Worm (Caenorhabditis elegans) whole organism, L3 larva: ENCODE data around the gene cct-8.

Experiments
- R02D3.7 ChIP-seq: fragments of 150-350 bp; optimal IDR thresholded peaks from 2 replicates; lab custom pipeline; 2014; ENCODE audit warnings: missing biosample characterization, missing genetic modification characterization
- fkh-10 ChIP-seq: sonication (generic microtip); optimal IDR thresholded peaks from 2 replicates; lab custom pipeline; 2017; ENCODE audit warnings: missing biosample characterization, missing genetic modification reagents, missing genetic modification characterization
- nfya-1 ChIP-seq: sonication (generic microtip); optimal IDR thresholded peaks from 2 replicates; lab custom pipeline; 2017; ENCODE audit warnings: missing genetic modification characterization, mild to moderate bottlenecking, missing compliant biosample characterization, antibody characterized with exemption, moderate library complexity; ENCODE audit not compliant: insufficient read depth
- pqm-1 ChIP-seq: fragments of 150-350 bp; optimal IDR thresholded peaks from 2 replicates; lab custom pipeline; 2017; ENCODE audit warnings: missing biosample characterization, missing genetic modification characterization, inconsistent platforms
- snpc-4 ChIP-seq: fragments of 150-350 bp; optimal IDR thresholded peaks from 2 replicates; lab custom pipeline; 2014; ENCODE audit warnings: missing biosample characterization, missing genetic modification characterization
- tbx-2 ChIP-seq: sonication (generic microtip); optimal IDR thresholded peaks from 2 replicates; lab custom pipeline; 2016; ENCODE audit warnings: mild to moderate bottlenecking, missing genetic modification characterization, missing compliant biosample characterization
- ztf-4 ChIP-seq: fragments of 150-350 bp; optimal IDR thresholded peaks from 2 replicates; lab custom pipeline; 2014; ENCODE audit warnings: missing biosample characterization, missing genetic modification characterization

- no peak for TF ChIP-seq tbx-2 (tag; lab: Kevin White, UChicago)
- TF ChIP-seq nfya-1 (tag; lab: Kevin White, UChicago), result no peak
- no peak for TF ChIP-seq ztf-4 (tag; lab: Kevin White, UChicago)
- TF ChIP-seq pqm-1, result no peak
- TF ChIP-seq R02D3.7 (tag; lab: Kevin White, UChicago), result no peak
- TF ChIP-seq fkh-10 (GFP tag; lab: Kevin White, UChicago), result no peak
- TF ChIP-seq snpc-4 (tag; lab: Kevin White, UChicago), result no peak
These were observed 31.0 kb upstream of the cct-8 start, which contains the start of gene perm-4 for ce11 chrIV:1124741-1125140.
